Worm (Caenorhabditis elegans) whole organism, L4 larva: ENCODE results near the gene tra-1.

Experiments used
- F49E8.2 ChIP-seq: sonication (generic microtip); optimal IDR thresholded peaks from 2 replicates; lab custom pipeline; 2016; ENCODE audit warnings: missing compliant biosample characterization, mild to moderate bottlenecking, missing genetic modification characterization, borderline replicate concordance
- ZK546.5 ChIP-seq, 2 experiments: sonication (generic microtip); optimal IDR thresholded peaks; 2 replicates each; lab custom pipeline; 2017; ENCODE audit warnings: missing biosample characterization in 2 of 2, missing genetic modification characterization in 2 of 2
- ceh-20 ChIP-seq: fragments of 200-800 bp; sonication (Bioruptor generic); IDR thresholded peaks from 2 replicates; pipeline ENCODE4 v1.3.6; 2022; ENCODE audit warnings: missing genetic modification reagents, missing genetic modification characterization, missing compliant biosample characterization
- ceh-28 ChIP-seq: fragments of 150-350 bp; optimal IDR thresholded peaks from 2 replicates; lab custom pipeline; 2014; ENCODE audit warnings: missing biosample characterization, missing genetic modification reagents, missing genetic modification characterization
- fkh-10 ChIP-seq: fragments of 150-350 bp; optimal IDR thresholded peaks from 2 replicates; lab custom pipeline; 2014; ENCODE audit warnings: missing biosample characterization, missing genetic modification reagents, missing genetic modification characterization
- lin-39 ChIP-seq: fragments of 150-350 bp; optimal IDR thresholded peaks from 2 replicates; lab custom pipeline; 2014; ENCODE audit warnings: missing biosample characterization, missing genetic modification reagents, missing genetic modification characterization
- pha-4 ChIP-seq, 2 experiments: fragments of 150-350 bp in 1 of 2; fragments of 200-800 bp in 1 of 2; sonication (Bioruptor generic) in 1 of 2; IDR thresholded peaks in 1 of 2; optimal IDR thresholded peaks in 1 of 2; 2 replicates each; pipeline versions ENCODE4 v1.3.6 to Lab custom; 2014 to 2022; ENCODE audit warnings: missing genetic modification characterization in 2 of 2, missing genetic modification reagents in 2 of 2, missing biosample characterization in 1 of 2, missing compliant biosample characterization in 1 of 2
- snpc-4 ChIP-seq: fragments of 150-350 bp; optimal IDR thresholded peaks from 2 replicates; lab custom pipeline; 2014; ENCODE audit warnings: missing biosample characterization, missing genetic modification characterization
- zag-1 ChIP-seq: fragments of 150-350 bp; optimal IDR thresholded peaks from 2 replicates; lab custom pipeline; 2014; ENCODE audit warnings: missing biosample characterization, missing genetic modification characterization
- ztf-11 ChIP-seq: fragments of 150-350 bp; optimal IDR thresholded peaks from 2 replicates; lab custom pipeline; 2014; ENCODE audit warnings: missing biosample characterization, missing genetic modification characterization

ce11 chrIII:11206875-11207274, 11.9 kb upstream of the tra-1 start:
- TF ChIP-seq ceh-20 (GFP tag; lab: Robert Waterston, UW) (no peak), ztf-11 (tag; lab: Kevin White, UChicago) (no peak), lin-39 (tag; lab: Kevin White, UChicago) (no peak), F49E8.2 (no peak), ceh-28 (tag; lab: Kevin White, UChicago) (no peak), ZK546.5 (tag; optimal IDR thresholded peaks at IDR 0.05; lab: Kevin White, UChicago) (no peak), fkh-10 (GFP tag; lab: Kevin White, UChicago) (no peak), snpc-4 (tag; lab: Kevin White, UChicago) (no peak), zag-1 (tag; lab: Kevin White, UChicago) (no peak), pha-4 (GFP tag; IDR thresholded peaks at IDR 0.05; lab: Robert Waterston, UW) (no peak), pha-4 (tag; optimal IDR thresholded peaks at IDR 0.05; lab: Kevin White, UChicago) (no peak)
